Worm (Caenorhabditis elegans) whole organism, L3 larva: ENCODE results near the gene Y57A10B.6.

ENCODE experiments used
- ceh-82 ChIP-seq: fragments of 150-350 bp; optimal IDR thresholded peaks from 2 replicates; lab custom pipeline; 2014; ENCODE audit warnings: missing biosample characterization, missing genetic modification characterization
- elt-1 ChIP-seq: fragments of 150-350 bp; optimal IDR thresholded peaks from 2 replicates; lab custom pipeline; 2014; ENCODE audit warnings: missing biosample characterization, missing genetic modification characterization
- nhr-11 ChIP-seq: fragments of 150-350 bp; optimal IDR thresholded peaks from 2 replicates; lab custom pipeline; 2014; ENCODE audit warnings: missing biosample characterization, missing genetic modification characterization
- nhr-23 ChIP-seq: fragments of 150-350 bp; optimal IDR thresholded peaks from 2 replicates; lab custom pipeline; 2014; ENCODE audit warnings: missing biosample characterization, missing genetic modification reagents, missing genetic modification characterization
- nhr-237 ChIP-seq: fragments of 150-350 bp; optimal IDR thresholded peaks from 2 replicates; lab custom pipeline; 2014; ENCODE audit warnings: missing biosample characterization, missing genetic modification characterization
- nhr-43 ChIP-seq: sonication (generic microtip); optimal IDR thresholded peaks from 2 replicates; lab custom pipeline; 2016; ENCODE audit warnings: mild to moderate bottlenecking, missing genetic modification characterization, missing compliant biosample characterization; ENCODE audit not compliant: poor library complexity, severe bottlenecking
- pha-4 ChIP-seq: fragments of 150-350 bp; optimal IDR thresholded peaks from 2 replicates; lab custom pipeline; 2014; ENCODE audit warnings: missing biosample characterization, missing genetic modification reagents, missing genetic modification characterization
- skn-1 ChIP-seq: fragments of 150-350 bp; optimal IDR thresholded peaks from 2 replicates; lab custom pipeline; 2014; ENCODE audit warnings: missing biosample characterization, missing genetic modification characterization
- unc-39 ChIP-seq: sonication (generic microtip); optimal IDR thresholded peaks from 4 replicates; lab custom pipeline; 2017; ENCODE audit warnings: missing biosample characterization, missing genetic modification characterization
- unc-62 ChIP-seq: fragments of 150-350 bp; sonication (generic microtip); optimal IDR thresholded peaks from 4 replicates; lab custom pipeline; 2014; ENCODE audit warnings: missing biosample characterization, missing genetic modification reagents, missing genetic modification characterization
- zag-1 ChIP-seq: fragments of 150-350 bp; optimal IDR thresholded peaks from 2 replicates; lab custom pipeline; 2014; ENCODE audit warnings: missing biosample characterization, missing genetic modification characterization
- ztf-11 ChIP-seq: fragments of 150-350 bp; optimal IDR thresholded peaks from 2 replicates; lab custom pipeline; 2014; ENCODE audit warnings: missing biosample characterization, missing genetic modification characterization

ce11 chrII:12435202-12435872 is 45.5 kb downstream of the Y57A10B.6 start:
- TF ChIP-seq skn-1 (tag; lab: Kevin White, UChicago) (no peak), pha-4 (no peak), ztf-11 (no peak), ceh-82 (tag; lab: Kevin White, UChicago) (no peak), nhr-43 (tag; lab: Kevin White, UChicago) (no peak), zag-1 (tag; lab: Kevin White, UChicago) (no peak), unc-62 (GFP tag; lab: Kevin White, UChicago) (no peak), nhr-23 (tag; lab: Kevin White, UChicago) (no peak), nhr-237 (no peak), nhr-11 (tag; lab: Kevin White, UChicago) (no peak), unc-39 (tag; lab: Kevin White, UChicago) (no peak), elt-1 (tag; lab: Kevin White, UChicago) (no peak)
